Fruit fly (Drosophila melanogaster) whole organism, pupa: ENCODE measurements around the gene Bruce.
A peak's percentile ranks its signal among the peaks of the same experiment; 100 is the strongest.

ENCODE experiments used
- CG14655 ChIP-seq: fragments of 200-800 bp; sonication (Bioruptor generic); optimal IDR thresholded peaks from 3 replicates; lab custom pipeline; 2017; ENCODE audit warnings: mild to moderate bottlenecking, missing biosample characterization, missing genetic modification reagents, missing genetic modification characterization
- CG15710 ChIP-seq: fragments of 200-800 bp; sonication (Bioruptor generic); optimal IDR thresholded peaks from 2 replicates; lab custom pipeline; 2018; ENCODE audit warnings: missing biosample characterization, mild to moderate bottlenecking, missing genetic modification characterization, moderate library complexity
- CG32121 ChIP-seq: fragments of 200-800 bp; sonication (Bioruptor generic); IDR thresholded peaks from 2 replicates; pipeline ENCODE4 v1.3.6; 2022; ENCODE audit warnings: missing biosample characterization, missing genetic modification characterization
- CG8159 ChIP-seq: fragments of 200-800 bp; sonication (Bioruptor generic); optimal IDR thresholded peaks from 3 replicates; lab custom pipeline; 2018; ENCODE audit warnings: missing biosample characterization, mild to moderate bottlenecking, missing genetic modification characterization, moderate library complexity
- CG9948 ChIP-seq: fragments of 200-800 bp; sonication (Bioruptor generic); optimal IDR thresholded peaks from 2 replicates; lab custom pipeline; 2018; ENCODE audit warnings: missing biosample characterization, mild to moderate bottlenecking, missing genetic modification characterization, moderate library complexity
- EcR ChIP-seq: fragments of 200-800 bp; sonication (Bioruptor generic); optimal IDR thresholded peaks from 3 replicates; lab custom pipeline; 2019; ENCODE audit warnings: missing biosample characterization, missing genetic modification characterization, mild to moderate bottlenecking, moderate library complexity, missing genetic modification reagents
- Pif1A ChIP-seq: fragments of 200-800 bp; sonication (Bioruptor generic); optimal IDR thresholded peaks from 3 replicates; lab custom pipeline; 2016; ENCODE audit warnings: missing biosample characterization, missing genetic modification characterization
- Pif1B ChIP-seq: fragments of 200-800 bp; sonication (Bioruptor generic); optimal IDR thresholded peaks from 3 replicates; lab custom pipeline; 2016; ENCODE audit warnings: missing biosample characterization, missing genetic modification characterization

dm6 chr3R:10276002-10276401, 55.2 kb downstream of the Bruce start:
- TF ChIP-seq CG32121 (GFP tag; lab: Robert Waterston, UW): no peak
- TF ChIP-seq CG8159 (tag; lab: Kevin White, UChicago): peak; percentile 30
- no peak for TF ChIP-seq Pif1A (GFP tag; lab: Kevin White, UChicago)
- peak; percentile 37 for TF ChIP-seq CG14655
- no peak for TF ChIP-seq CG15710 (tag; lab: Kevin White, UChicago)
- no peak for TF ChIP-seq Pif1B (GFP tag; lab: Kevin White, UChicago)
- no peak for TF ChIP-seq CG9948 (tag; lab: Kevin White, UChicago)
- TF ChIP-seq EcR (GFP tag; lab: Kevin White, UChicago): no peak
